Worm (Caenorhabditis elegans) whole organism, mixed stage, embryonic: Measurements from ENCODE around the gene T18D3.1.
A peak's percentile ranks its signal among the peaks of the same experiment; 100 is the strongest.

Experiments used
- M03D4.4 ChIP-seq: sonication (generic microtip); optimal IDR thresholded peaks from 2 replicates; lab custom pipeline; 2017; ENCODE audit warnings: mild to moderate bottlenecking, missing genetic modification characterization, missing compliant biosample characterization
- bed-3 ChIP-seq: fragments of 200-800 bp; sonication (Bioruptor generic); optimal IDR thresholded peaks from 3 replicates; lab custom pipeline; 2018; ENCODE audit warnings: mild to moderate bottlenecking, missing genetic modification characterization, moderate library complexity, missing compliant biosample characterization
- ceh-39 ChIP-seq: fragments of 150-350 bp; optimal IDR thresholded peaks from 2 replicates; lab custom pipeline; 2014; ENCODE audit warnings: missing biosample characterization, missing genetic modification characterization
- ceh-83 ChIP-seq: fragments of 200-800 bp; sonication (Bioruptor generic); optimal IDR thresholded peaks from 2 replicates; lab custom pipeline; 2018; ENCODE audit warnings: mild to moderate bottlenecking, missing genetic modification characterization, missing compliant biosample characterization
- ces-1 ChIP-seq: fragments of 150-350 bp; optimal IDR thresholded peaks from 2 replicates; lab custom pipeline; 2014; ENCODE audit warnings: missing biosample characterization, missing genetic modification reagents, missing genetic modification characterization
- drap-1 ChIP-seq: fragments of 200-800 bp; sonication (Bioruptor generic); optimal IDR thresholded peaks from 3 replicates; lab custom pipeline; 2018; ENCODE audit warnings: mild to moderate bottlenecking, missing genetic modification characterization, missing compliant biosample characterization
- elt-1 ChIP-seq: sonication (generic microtip); optimal IDR thresholded peaks from 2 replicates; lab custom pipeline; 2017; ENCODE audit warnings: missing genetic modification characterization, mild to moderate bottlenecking, missing compliant biosample characterization, antibody characterized with exemption, moderate library complexity, borderline replicate concordance; ENCODE audit not compliant: insufficient read depth
- elt-3 ChIP-seq: fragments of 150-350 bp; optimal IDR thresholded peaks from 2 replicates; lab custom pipeline; 2014; ENCODE audit warnings: missing biosample characterization, missing genetic modification characterization
- flh-1 ChIP-seq: fragments of 200-800 bp; sonication (Bioruptor generic); optimal IDR thresholded peaks from 2 replicates; lab custom pipeline; 2018; ENCODE audit warnings: mild to moderate bottlenecking, missing genetic modification characterization, moderate library complexity, missing compliant biosample characterization
- ham-2 ChIP-seq: fragments of 200-800 bp; sonication (Bioruptor generic); optimal IDR thresholded peaks from 2 replicates; lab custom pipeline; 2018; ENCODE audit warnings: mild to moderate bottlenecking, missing genetic modification characterization, missing compliant biosample characterization
- hlh-1 ChIP-seq: fragments of 150-350 bp; optimal IDR thresholded peaks from 2 replicates; lab custom pipeline; 2014; ENCODE audit warnings: missing biosample characterization, missing genetic modification reagents, missing genetic modification characterization
- lin-13 ChIP-seq: fragments of 150-350 bp; optimal IDR thresholded peaks from 2 replicates; lab custom pipeline; 2014; ENCODE audit warnings: missing biosample characterization, missing genetic modification characterization
- lin-32 ChIP-seq: fragments of 200-800 bp; sonication (Bioruptor generic); optimal IDR thresholded peaks from 2 replicates; lab custom pipeline; 2018; ENCODE audit warnings: mild to moderate bottlenecking, missing genetic modification characterization, missing compliant biosample characterization
- lsy-2 ChIP-seq: fragments of 150-350 bp; optimal IDR thresholded peaks from 2 replicates; lab custom pipeline; 2014; ENCODE audit warnings: missing biosample characterization, missing genetic modification characterization
- mab-5 ChIP-seq: fragments of 150-350 bp; optimal IDR thresholded peaks from 2 replicates; lab custom pipeline; 2014; ENCODE audit warnings: missing biosample characterization, missing genetic modification characterization
- mep-1 ChIP-seq: fragments of 150-350 bp; optimal IDR thresholded peaks from 2 replicates; lab custom pipeline; 2017; ENCODE audit warnings: missing biosample characterization, missing genetic modification reagents, missing genetic modification characterization, inconsistent platforms
- mls-2 ChIP-seq: sonication (generic microtip); optimal IDR thresholded peaks from 2 replicates; lab custom pipeline; 2016; ENCODE audit warnings: mild to moderate bottlenecking, missing genetic modification characterization, moderate library complexity, missing compliant biosample characterization
- nhr-12 ChIP-seq: fragments of 150-350 bp; optimal IDR thresholded peaks from 2 replicates; lab custom pipeline; 2014; ENCODE audit warnings: missing biosample characterization, missing genetic modification characterization
- nhr-2 ChIP-seq: fragments of 150-350 bp; optimal IDR thresholded peaks from 2 replicates; lab custom pipeline; 2014; ENCODE audit warnings: missing biosample characterization, missing genetic modification characterization
- nhr-237 ChIP-seq: fragments of 150-350 bp; optimal IDR thresholded peaks from 2 replicates; lab custom pipeline; 2014; ENCODE audit warnings: missing biosample characterization, missing genetic modification characterization
- nhr-28 ChIP-seq: fragments of 150-350 bp; optimal IDR thresholded peaks from 2 replicates; lab custom pipeline; 2014; ENCODE audit warnings: missing biosample characterization, missing genetic modification characterization
- nhr-76 ChIP-seq: sonication (generic microtip); optimal IDR thresholded peaks from 2 replicates; lab custom pipeline; 2017; ENCODE audit warnings: missing biosample characterization, missing genetic modification characterization
- pha-4 ChIP-seq: fragments of 150-350 bp; optimal IDR thresholded peaks from 2 replicates; lab custom pipeline; 2018; ENCODE audit warnings: missing biosample characterization, missing genetic modification reagents, missing genetic modification characterization
- sem-2 ChIP-seq: fragments of 200-800 bp; sonication (Bioruptor generic); optimal IDR thresholded peaks from 2 replicates; lab custom pipeline; 2018; ENCODE audit warnings: mild to moderate bottlenecking, missing genetic modification characterization, missing compliant biosample characterization
- snpc-4 ChIP-seq: fragments of 150-350 bp; optimal IDR thresholded peaks from 2 replicates; lab custom pipeline; 2014; ENCODE audit warnings: missing biosample characterization, missing genetic modification characterization
- tbx-8 ChIP-seq: fragments of 200-800 bp; sonication (Bioruptor generic); optimal IDR thresholded peaks from 2 replicates; lab custom pipeline; 2018; ENCODE audit warnings: mild to moderate bottlenecking, missing genetic modification characterization, moderate library complexity, missing compliant biosample characterization
- unc-39 ChIP-seq: fragments of 150-350 bp; optimal IDR thresholded peaks from 2 replicates; lab custom pipeline; 2014; ENCODE audit warnings: missing biosample characterization, missing genetic modification characterization
- unc-62 ChIP-seq: fragments of 150-350 bp; optimal IDR thresholded peaks from 2 replicates; lab custom pipeline; 2014; ENCODE audit warnings: missing biosample characterization, missing genetic modification reagents, missing genetic modification characterization
- zip-8 ChIP-seq: fragments of 150-350 bp; optimal IDR thresholded peaks from 2 replicates; lab custom pipeline; 2014; ENCODE audit warnings: missing biosample characterization, missing genetic modification characterization

T18D3.1 gene

ce11 chrX:12413941-12414340, 40.6 kb upstream of the T18D3.1 start, which contains the start of gene lin-2:
Gene lin-2, minus strand, starts transcription at chrX:12414041.
- no peak for TF ChIP-seq pha-4 (tag; lab: Kevin White, UChicago)
- TF ChIP-seq zip-8 (tag; lab: Kevin White, UChicago): no peak
- TF ChIP-seq lsy-2 (tag; lab: Kevin White, UChicago): no peak
- TF ChIP-seq lin-13: no peak
- TF ChIP-seq mls-2 (tag; lab: Kevin White, UChicago): no peak
- no peak for TF ChIP-seq bed-3

ce11 chrX:12415832-12416231, 38.7 kb upstream of the T18D3.1 start:
- no peak for TF ChIP-seq unc-62 (GFP tag; lab: Kevin White, UChicago)
- TF ChIP-seq lsy-2 (tag; lab: Kevin White, UChicago): no peak
- peak; percentile 94 for TF ChIP-seq hlh-1
- TF ChIP-seq, all 35 proteins: peak for 1

- TF ChIP-seq elt-3 (tag; lab: Kevin White, UChicago): no peak
These were observed 32.0 kb upstream of the T18D3.1 start for ce11 chrX:12422580-12422979.

ce11 chrX:12425427-12425826, 29.1 kb upstream of the T18D3.1 start, which contains the start of gene T24D3.2:
Gene T24D3.2, plus strand, starts transcription at chrX:12425730.
- TF ChIP-seq drap-1 (GFP tag; lab: Kevin White, UChicago) (no peak), unc-62 (GFP tag; lab: Kevin White, UChicago) (peak; percentile 1)

- TF ChIP-seq ham-2 (GFP tag; lab: Kevin White, UChicago) (no peak), zip-8 (tag; lab: Kevin White, UChicago) (no peak), ceh-39 (tag; lab: Kevin White, UChicago) (no peak), nhr-237 (tag; lab: Kevin White, UChicago) (no peak), unc-39 (no peak), mab-5 (tag; lab: Kevin White, UChicago) (no peak), elt-3 (tag; lab: Kevin White, UChicago) (no peak), lin-32 (no peak), mls-2 (tag; lab: Kevin White, UChicago) (no peak), pha-4 (tag; lab: Kevin White, UChicago) (no peak), tbx-8 (GFP tag; lab: Kevin White, UChicago) (no peak), sem-2 (GFP tag; lab: Kevin White, UChicago) (no peak), flh-1 (no peak), unc-62 (GFP tag; lab: Kevin White, UChicago) (no peak), nhr-2 (tag; lab: Kevin White, UChicago) (no peak), bed-3 (no peak), drap-1 (GFP tag; lab: Kevin White, UChicago) (no peak)
- TF ChIP-seq, all 35 proteins: peak for 0
These were observed 24.2 kb upstream of the T18D3.1 start, which contains the start of gene med-1 for ce11 chrX:12430309-12430708. Gene med-1, plus strand, starts transcription at chrX:12430609.

- no peak for TF ChIP-seq ceh-39 (tag; lab: Kevin White, UChicago)
- no peak for TF ChIP-seq elt-1
- no peak for TF ChIP-seq nhr-28 (tag; lab: Kevin White, UChicago)
- no peak for TF ChIP-seq M03D4.4 (tag; lab: Kevin White, UChicago)
- no peak for TF ChIP-seq nhr-76 (tag; lab: Kevin White, UChicago)
- no peak for TF ChIP-seq zip-8 (tag; lab: Kevin White, UChicago)
- no peak for TF ChIP-seq ham-2 (GFP tag; lab: Kevin White, UChicago)
- no peak for TF ChIP-seq mep-1 (tag; lab: Kevin White, UChicago)
- TF ChIP-seq nhr-2 (tag; lab: Kevin White, UChicago): no peak
- no peak for TF ChIP-seq unc-62 (GFP tag; lab: Kevin White, UChicago)
- no peak for TF ChIP-seq mls-2 (tag; lab: Kevin White, UChicago)
- TF ChIP-seq ceh-83 (GFP tag; lab: Kevin White, UChicago): no peak
- no peak for TF ChIP-seq elt-3 (tag; lab: Kevin White, UChicago)
- no peak for TF ChIP-seq flh-1
- no peak for TF ChIP-seq pha-4 (tag; lab: Kevin White, UChicago)
- no peak for TF ChIP-seq bed-3
- no peak for TF ChIP-seq nhr-12 (tag; lab: Kevin White, UChicago)
- no peak for TF ChIP-seq snpc-4 (tag; lab: Kevin White, UChicago)
- no peak for TF ChIP-seq ces-1 (GFP tag; lab: Kevin White, UChicago)
- no peak for TF ChIP-seq mab-5 (tag; lab: Kevin White, UChicago)
These were observed 20.5 kb upstream of the T18D3.1 start, which contains the start of gene tsct-1 for ce11 chrX:12434086-12434485. Gene tsct-1, plus strand, starts transcription at chrX:12434097.
